Worm (Caenorhabditis elegans): ENCODE measurements around the gene Y41D4A.3.

The Y41D4A.3 gene

ce11 chrIV:1740105-1741023 lies 13.2 kb upstream of the Y41D4A.3 start, which contains the start of gene ptpn-22:
Gene ptpn-22 (minus strand): TSS chrIV:1740262.
- TF ChIP-seq ceh-28 (tag; optimal IDR thresholded peaks at IDR 0.05) (peak; percentile 96), ztf-4 (tag; optimal IDR thresholded peaks at IDR 0.05) (no peak), zag-1 (tag; optimal IDR thresholded peaks at IDR 0.05) (no peak), elt-2 (tag; optimal IDR thresholded peaks at IDR 0.05) (peak; percentile 13), mdl-1 (tag; optimal IDR thresholded peaks at IDR 0.05) (no peak)

- TF ChIP-seq jun-1 (tag; optimal IDR thresholded peaks at IDR 0.05) (peak; percentile 33), skn-1 (tag; optimal IDR thresholded peaks at IDR 0.05) (no peak), nhr-67 (tag; optimal IDR thresholded peaks at IDR 0.05) (no peak), snpc-4 (tag; optimal IDR thresholded peaks at IDR 0.05) (peak; percentile 37), ztf-11 (tag; optimal IDR thresholded peaks at IDR 0.05) (no peak), ceh-9 (tag; optimal IDR thresholded peaks at IDR 0.05) (no peak), daf-12 (tag; optimal IDR thresholded peaks at IDR 0.05) (no peak), zag-1 (tag; optimal IDR thresholded peaks at IDR 0.05) (no peak), nhr-23 (tag; optimal IDR thresholded peaks at IDR 0.05) (peak; percentile 50), ceh-82 (tag; optimal IDR thresholded peaks at IDR 0.05) (peak; percentile 38), fkh-2 (tag; optimal IDR thresholded peaks at IDR 0.05) (no peak), hmg-11 (tag; optimal IDR thresholded peaks at IDR 0.05) (peak; percentile 81), mdl-1 (tag; optimal IDR thresholded peaks at IDR 0.05) (no peak), aly-2 (tag; optimal IDR thresholded peaks at IDR 0.05) (peak; percentile 52), nfya-1 (tag; optimal IDR thresholded peaks at IDR 0.05; ENCODE audit: insufficient read depth) (peak; percentile 76), mml-1 (tag; optimal IDR thresholded peaks at IDR 0.05) (no peak), elt-1 (tag; optimal IDR thresholded peaks at IDR 0.05) (no peak), ztf-4 (tag; optimal IDR thresholded peaks at IDR 0.05) (no peak), nhr-77 (tag; optimal IDR thresholded peaks at IDR 0.05) (no peak), lin-15B (tag; optimal IDR thresholded peaks at IDR 0.05) (peak; percentile 90), tbx-2 (tag; optimal IDR thresholded peaks at IDR 0.05) (no peak), pha-4 (tag; optimal IDR thresholded peaks at IDR 0.05) (peak; percentile 82), elt-2 (tag; optimal IDR thresholded peaks at IDR 0.05) (peak; percentile 62), fos-1 (tag; optimal IDR thresholded peaks at IDR 0.05) (no peak), unc-62 (GFP tag; optimal IDR thresholded peaks at IDR 0.05) (no peak), lin-39 (tag; optimal IDR thresholded peaks at IDR 0.05) (peak; percentile 69), unc-39 (tag; optimal IDR thresholded peaks at IDR 0.05) (no peak), ZK546.5 (tag; optimal IDR thresholded peaks at IDR 0.05) (no peak), eor-1 (tag; optimal IDR thresholded peaks at IDR 0.05) (no peak), ceh-16 (tag; optimal IDR thresholded peaks at IDR 0.05) (no peak), sea-2 (GFP tag; optimal IDR thresholded peaks at IDR 0.05) (no peak), R02D3.7 (tag; optimal IDR thresholded peaks at IDR 0.05) (peak; percentile 57), ceh-28 (tag; optimal IDR thresholded peaks at IDR 0.05) (peak; percentile 46), nhr-12 (tag; optimal IDR thresholded peaks at IDR 0.05) (no peak), lsy-12 (tag; optimal IDR thresholded peaks at IDR 0.05) (peak; percentile 70), fkh-10 (GFP tag; optimal IDR thresholded peaks at IDR 0.05) (peak; percentile 48), ama-1 (optimal IDR thresholded peaks at IDR 0.05) (no peak), nhr-76 (tag; optimal IDR thresholded peaks at IDR 0.05) (no peak), elt-3 (tag; optimal IDR thresholded peaks at IDR 0.05) (no peak), nhr-43 (tag; optimal IDR thresholded peaks at IDR 0.05; ENCODE audit: poor library complexity, severe bottlenecking) (peak; percentile 71), nhr-237 (tag; optimal IDR thresholded peaks at IDR 0.05) (no peak), pqm-1 (tag; optimal IDR thresholded peaks at IDR 0.05) (peak; percentile 37), nhr-25 (tag; optimal IDR thresholded peaks at IDR 0.05) (peak; percentile 56), egl-27 (tag; optimal IDR thresholded peaks at IDR 0.05) (no peak), nhr-28 (tag; optimal IDR thresholded peaks at IDR 0.05) (no peak), egl-5 (tag; optimal IDR thresholded peaks at IDR 0.05) (peak; percentile 15), nhr-11 (tag; optimal IDR thresholded peaks at IDR 0.05) (no peak)
Observed at ce11 chrIV:1745453-1746051, 8.0 kb upstream of the Y41D4A.3 start, which contains the start of the genes Y41D4A.6 and Y41D4A.4. Gene Y41D4A.6 (minus strand): TSS chrIV:1745503. Gene Y41D4A.4 (plus strand): TSS chrIV:1746001.

All from whole organism, L3 larva.